Worm (Caenorhabditis elegans) whole organism, early embryonic: ENCODE measurements around the gene sre-42.

Experiments
- B0310.2 ChIP-seq: sonication (generic microtip); optimal IDR thresholded peaks from 2 replicates; lab custom pipeline; 2016; ENCODE audit warnings: mild to moderate bottlenecking, missing genetic modification characterization, missing compliant biosample characterization
- F13C5.2 ChIP-seq: sonication (generic microtip); optimal IDR thresholded peaks from 2 replicates; lab custom pipeline; 2017; ENCODE audit warnings: mild to moderate bottlenecking, missing genetic modification characterization, inconsistent platforms, missing compliant biosample characterization
- ama-1 ChIP-seq: fragments of 150-350 bp; optimal IDR thresholded peaks from 2 replicates; lab custom pipeline; 2014
- ceh-13 ChIP-seq: fragments of 200-800 bp; sonication (Bioruptor generic); optimal IDR thresholded peaks from 2 replicates; lab custom pipeline; 2018; ENCODE audit warnings: mild to moderate bottlenecking, missing genetic modification characterization, missing compliant biosample characterization
- ets-7 ChIP-seq: sonication (generic microtip); optimal IDR thresholded peaks from 2 replicates; lab custom pipeline; 2016; ENCODE audit warnings: missing genotype, missing genetic modification characterization, missing compliant biosample characterization
- flt-1 ChIP-seq: fragments of 200-800 bp; sonication (Bioruptor generic); IDR thresholded peaks from 2 replicates; pipeline ENCODE4 v1.3.6; 2022; ENCODE audit warnings: missing genetic modification characterization, missing compliant biosample characterization
- hmbx-1 ChIP-seq: sonication (generic microtip); optimal IDR thresholded peaks from 2 replicates; lab custom pipeline; 2016; ENCODE audit warnings: mild to moderate bottlenecking, missing genetic modification characterization, missing compliant biosample characterization
- hmg-4 ChIP-seq: fragments of 200-800 bp; sonication (Bioruptor generic); optimal IDR thresholded peaks from 2 replicates; lab custom pipeline; 2018; ENCODE audit warnings: mild to moderate bottlenecking, missing genetic modification characterization, missing compliant biosample characterization
- hnd-1 ChIP-seq: sonication (generic microtip); optimal IDR thresholded peaks from 2 replicates; lab custom pipeline; 2016; ENCODE audit warnings: missing genetic modification characterization, missing compliant biosample characterization
- pes-1 ChIP-seq: fragments of 200-800 bp; sonication (Bioruptor generic); IDR thresholded peaks from 2 replicates; pipeline ENCODE4 v1.3.6; 2022; ENCODE audit warnings: missing genetic modification reagents, missing genetic modification characterization, missing compliant biosample characterization
- scrt-1 ChIP-seq: fragments of 200-800 bp; sonication (Bioruptor generic); IDR thresholded peaks from 2 replicates; pipeline ENCODE4 v1.3.6; 2022; ENCODE audit warnings: missing genetic modification characterization, missing compliant biosample characterization
- sea-1 ChIP-seq: fragments of 200-800 bp; sonication (Bioruptor generic); conservative IDR thresholded peaks from 2 replicates; pipeline ENCODE4 v1.3.6; 2022; ENCODE audit warnings: missing genetic modification characterization, missing compliant biosample characterization
- tbx-11 ChIP-seq: fragments of 200-800 bp; sonication (Bioruptor generic); IDR thresholded peaks from 2 replicates; pipeline ENCODE4 v1.3.6; 2022; ENCODE audit warnings: missing genetic modification characterization, missing compliant biosample characterization
- tbx-37 ChIP-seq: fragments of 200-800 bp; sonication (Bioruptor generic); conservative IDR thresholded peaks from 2 replicates; pipeline ENCODE4 v1.3.6; 2022; ENCODE audit warnings: missing genetic modification reagents, missing genetic modification characterization, missing compliant biosample characterization

DNA sequence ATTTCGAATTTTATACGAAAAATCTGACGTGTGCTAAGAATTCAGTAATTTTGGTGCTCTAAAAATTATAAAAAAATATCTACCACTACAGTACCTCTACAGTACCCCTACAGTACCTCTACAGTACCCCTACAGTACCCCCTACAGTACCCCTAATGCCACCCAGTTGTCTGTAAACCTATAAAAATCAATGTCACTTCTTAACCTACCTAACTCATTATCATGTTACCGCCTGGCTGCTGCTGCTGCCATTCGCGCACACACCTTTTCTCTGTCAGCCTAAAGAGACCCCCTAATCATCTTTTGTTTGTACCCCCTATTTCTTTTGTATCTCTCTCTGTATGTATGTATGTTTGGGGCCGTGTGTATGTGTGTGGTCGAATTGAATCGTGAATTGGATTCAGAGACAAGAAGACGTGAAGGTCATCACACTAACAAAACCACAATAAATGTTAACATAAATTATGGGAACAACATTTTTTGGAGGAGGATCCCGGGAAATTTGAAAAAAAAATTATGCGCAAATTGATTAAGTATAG lies 35.9 kb downstream of the sre-42 start:
- TF ChIP-seq pes-1 (GFP tag; lab: Robert Waterston, UW) (no peak), ama-1 (lab: Kevin White, UChicago) (no peak), flt-1 (GFP tag; lab: Robert Waterston, UW) (no peak), hmbx-1 (no peak), tbx-37 (GFP tag; lab: Robert Waterston, UW) (no peak), hnd-1 (tag; lab: Kevin White, UChicago) (no peak), tbx-11 (no peak), scrt-1 (GFP tag; lab: Robert Waterston, UW) (no peak), ceh-13 (no peak), hmg-4 (GFP tag; lab: Kevin White, UChicago) (no peak), ets-7 (tag; lab: Kevin White, UChicago) (no peak), B0310.2 (no peak), sea-1 (GFP tag; lab: Robert Waterston, UW) (no peak), F13C5.2 (tag; lab: Kevin White, UChicago) (no peak)
